Fruit fly (Drosophila melanogaster): ENCODE results near the gene CG6683.

The CG6683 gene

dm6 chr3L:8543866-8544265 lies 29.1 kb upstream of the CG6683 start (continued):
- TF ChIP-seq CG17328 (GFP tag; IDR thresholded peaks at IDR 0.05) (peak; percentile 31; the same call in 1 of the 2 replicates), CG8388 (GFP tag; optimal IDR thresholded peaks at IDR 0.05) (no peak), zen2 (GFP tag; IDR thresholded peaks at IDR 0.05; ENCODE audit: partially characterized antibody) (no peak), her (GFP tag; optimal IDR thresholded peaks at IDR 0.05) (no peak), Sry-δ (GFP tag; optimal IDR thresholded peaks at IDR 0.05) (no peak), CG4328 (GFP tag; optimal IDR thresholded peaks at IDR 0.05) (no peak), insv (GFP tag; optimal IDR thresholded peaks at IDR 0.05) (no peak), CG7745 (tag; optimal IDR thresholded peaks at IDR 0.05) (no peak), CG9932 (GFP tag; IDR thresholded peaks at IDR 0.05) (no peak), CG2120 (GFP tag; optimal IDR thresholded peaks at IDR 0.05) (peak; percentile 11), dpn (GFP tag; optimal IDR thresholded peaks at IDR 0.05) (peak in 1 of 2 experiments; percentile 0), HmgZ (tag; optimal IDR thresholded peaks at IDR 0.05) (no peak), gsb-n (tag; optimal IDR thresholded peaks at IDR 0.05) (no peak), CG15514 (GFP tag; optimal IDR thresholded peaks at IDR 0.05) (no peak), Med (GFP tag) (no peak), sug (tag; optimal IDR thresholded peaks at IDR 0.05) (no peak), crc (GFP tag; optimal IDR thresholded peaks at IDR 0.05) (no peak), sim (GFP tag; IDR thresholded peaks at IDR 0.05) (no peak), CG1529 (GFP tag; optimal IDR thresholded peaks at IDR 0.05) (no peak), org-1 (GFP tag; optimal IDR thresholded peaks at IDR 0.05) (no peak), Adf1 (GFP tag; IDR thresholded peaks at IDR 0.05) (no peak), sna (GFP tag; IDR thresholded peaks at IDR 0.05; ENCODE audit: partially characterized antibody) (no peak), CG16779 (GFP tag; IDR thresholded peaks at IDR 0.05) (no peak), crol (GFP tag; IDR thresholded peaks at IDR 0.05) (no peak)

DNA sequence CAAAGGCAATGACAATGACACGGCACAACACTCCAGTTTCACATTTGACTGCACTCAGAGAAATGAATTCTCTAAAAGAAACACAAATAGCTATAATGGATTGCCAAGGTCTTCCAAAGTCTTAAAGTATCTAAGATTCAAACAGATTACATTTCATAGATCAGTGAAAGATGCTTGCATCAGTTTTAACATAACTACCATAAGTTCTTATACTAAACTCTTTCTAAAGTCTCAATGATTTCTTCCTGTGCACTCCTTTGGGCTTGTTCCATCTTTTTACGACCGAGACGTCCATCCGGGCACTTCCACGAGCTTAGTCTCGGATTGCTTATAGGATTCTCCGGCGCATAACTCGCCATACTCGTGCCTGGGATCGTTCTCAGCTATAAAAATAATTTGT lies 27.5 kb upstream of the CG6683 start:
- no peak for TF ChIP-seq Poxn (GFP tag; IDR thresholded peaks at IDR 0.05)
- no peak for TF ChIP-seq CG9797 (GFP tag; optimal IDR thresholded peaks at IDR 0.05)
- TF ChIP-seq CG2712 (tag; optimal IDR thresholded peaks at IDR 0.05), result peak; percentile 13
- no peak for TF ChIP-seq CG6765 (GFP tag; optimal IDR thresholded peaks at IDR 0.05)
- no peak for TF ChIP-seq CG1792 (GFP tag; optimal IDR thresholded peaks at IDR 0.05)
- TF ChIP-seq CG1603 (tag; optimal IDR thresholded peaks at IDR 0.05), result no peak
- no peak for TF ChIP-seq Awh (GFP tag; IDR thresholded peaks at IDR 0.05)
- no peak for TF ChIP-seq CG17328 (GFP tag; IDR thresholded peaks at IDR 0.05)
- peak; percentile 6 for TF ChIP-seq ATbp (GFP tag; optimal IDR thresholded peaks at IDR 0.05)
- peak; percentile 7 for TF ChIP-seq CG7556 (GFP tag; optimal IDR thresholded peaks at IDR 0.05)
- TF ChIP-seq Xrp1 (GFP tag; IDR thresholded peaks at IDR 0.05), result peak; percentile 43; the same call in 1 of the 2 replicates
- TF ChIP-seq sc (optimal IDR thresholded peaks at IDR 0.05), result no peak
- TF ChIP-seq sc (GFP tag; optimal IDR thresholded peaks at IDR 0.05), result no peak
- TF ChIP-seq PHDP (tag; optimal IDR thresholded peaks at IDR 0.05), result peak; percentile 11
- no peak for TF ChIP-seq kah (GFP tag; optimal IDR thresholded peaks at IDR 0.05)
- TF ChIP-seq CG32767 (GFP tag; IDR thresholded peaks at IDR 0.05), result 0 out of 2 replicates have a peak, but pooled peaks have one; percentile 8
- no peak for TF ChIP-seq CG2202 (tag; optimal IDR thresholded peaks at IDR 0.05)
- no peak for TF ChIP-seq CG6791 (GFP tag; IDR thresholded peaks at IDR 0.05; ENCODE audit: partially characterized antibody)
- peak; percentile 32 for TF ChIP-seq CG12391 (tag; optimal IDR thresholded peaks at IDR 0.05)
- no peak for TF ChIP-seq az2 (GFP tag; optimal IDR thresholded peaks at IDR 0.05)
- peak; percentile 49 for TF ChIP-seq dmrt11E (tag; optimal IDR thresholded peaks at IDR 0.05)
- no peak for TF ChIP-seq CG12744 (GFP tag; optimal IDR thresholded peaks at IDR 0.05)
- TF ChIP-seq bsh (GFP tag; optimal IDR thresholded peaks at IDR 0.05), result peak in 1 of 2 experiments; percentile 48
- peak; percentile 42 for TF ChIP-seq CG10979 (tag; optimal IDR thresholded peaks at IDR 0.05)
- TF ChIP-seq Ssrp (tag; optimal IDR thresholded peaks at IDR 0.05), result peak; percentile 10
- peak; percentile 26 for TF ChIP-seq Oli (tag; optimal IDR thresholded peaks at IDR 0.05)
- peak; percentile 20; the same call in 1 of the 2 replicates for TF ChIP-seq ap (GFP tag; IDR thresholded peaks at IDR 0.05)
- no peak for TF ChIP-seq CG34376 (GFP tag; optimal IDR thresholded peaks at IDR 0.05)
